Worm (Caenorhabditis elegans): ENCODE data around the gene clhm-1.

- TF ChIP-seq mes-4 (tag; optimal IDR thresholded peaks at IDR 0.05) (no peak), C06A6.2 (GFP tag; conservative IDR thresholded peaks at IDR 0.05) (no peak), aptf-3 (GFP tag; IDR thresholded peaks at IDR 0.05) (no peak), somi-1 (GFP tag; optimal IDR thresholded peaks at IDR 0.05) (no peak), F22D6.2 (tag; optimal IDR thresholded peaks at IDR 0.05) (no peak), ama-1 (optimal IDR thresholded peaks at IDR 0.05) (no peak), ama-1 (GFP tag; optimal IDR thresholded peaks at IDR 0.05) (no peak), cebp-1 (GFP tag; IDR thresholded peaks at IDR 0.05) (no peak), cebp-1 (tag; optimal IDR thresholded peaks at IDR 0.05) (peak; percentile 45), let-526 (GFP tag; IDR thresholded peaks at IDR 0.05) (no peak), ztf-22 (GFP tag; optimal IDR thresholded peaks at IDR 0.05) (peak; percentile 2), F52B5.7 (tag; optimal IDR thresholded peaks at IDR 0.05) (no peak), rcor-1 (GFP tag; IDR thresholded peaks at IDR 0.05) (no peak)
Measured at ce11 chrII:6822347-6822746, 48.5 kb downstream of the clhm-1 start.
